Worm (Caenorhabditis elegans): Measurements from ENCODE around the gene T04C9.3.

- no peak for TF ChIP-seq klf-2 (GFP tag; conservative IDR thresholded peaks at IDR 0.05)
- TF ChIP-seq flt-1 (GFP tag; IDR thresholded peaks at IDR 0.05) = no peak
- TF ChIP-seq T22C8.4 (GFP tag; IDR thresholded peaks at IDR 0.05) = no peak
- no peak for TF ChIP-seq ztf-23 (GFP tag; IDR thresholded peaks at IDR 0.05)
- TF ChIP-seq med-1 (GFP tag; optimal IDR thresholded peaks at IDR 0.05; ENCODE audit: insufficient read depth) = no peak
- TF ChIP-seq ztf-29 (GFP tag; IDR thresholded peaks at IDR 0.05) = no peak
- no peak for TF ChIP-seq cog-1 (tag; optimal IDR thresholded peaks at IDR 0.05)
- no peak for TF ChIP-seq ref-1 (GFP tag; conservative IDR thresholded peaks at IDR 0.05)
- no peak for TF ChIP-seq tab-1 (GFP tag; IDR thresholded peaks at IDR 0.05)
Observed at ce11 chrIII:5942104-5942503, 43.3 kb upstream of the T04C9.3 start.
